Fruit fly (Drosophila melanogaster) whole organism, embryonic: Measurements from ENCODE around the gene Phb1.
A peak's percentile ranks its signal among the peaks of the same experiment; 100 is the strongest.

Source experiments
- Abd-B ChIP-seq: fragments of 200-800 bp; sonication (Bioruptor generic); optimal IDR thresholded peaks from 2 replicates; lab custom pipeline; 2018; ENCODE audit warnings: missing biosample characterization, mild to moderate bottlenecking, missing genetic modification characterization, moderate library complexity
- BEAF-32 ChIP-seq: fragments of 200-800 bp; sonication (Bioruptor generic); optimal IDR thresholded peaks from 3 replicates; lab custom pipeline; 2017; ENCODE audit warnings: missing biosample characterization, missing genetic modification characterization, mild to moderate bottlenecking, moderate library complexity, missing genetic modification reagents
- CG10274 ChIP-seq: fragments of 200-800 bp; sonication (Bioruptor generic); optimal IDR thresholded peaks from 3 replicates; lab custom pipeline; 2017; ENCODE audit warnings: missing biosample characterization, mild to moderate bottlenecking, missing genetic modification characterization
- CG10654 ChIP-seq: fragments of 200-800 bp; sonication (Bioruptor generic); optimal IDR thresholded peaks from 2 replicates; lab custom pipeline; 2016; ENCODE audit warnings: missing biosample characterization, missing genetic modification characterization
- CG11085 ChIP-seq: fragments of 200-800 bp; sonication (Bioruptor generic); IDR thresholded peaks from 2 replicates; pipeline ENCODE4 v1.3.6; 2022; ENCODE audit warnings: missing biosample characterization, missing genetic modification characterization
- CG11723 ChIP-seq: fragments of 200-800 bp; sonication (Bioruptor generic); optimal IDR thresholded peaks from 2 replicates; lab custom pipeline; 2017; ENCODE audit warnings: missing biosample characterization, mild to moderate bottlenecking, missing genetic modification characterization
- CG15269 ChIP-seq: fragments of 200-800 bp; sonication (Bioruptor generic); optimal IDR thresholded peaks from 2 replicates; lab custom pipeline; 2018; ENCODE audit warnings: missing biosample characterization, mild to moderate bottlenecking, missing genetic modification characterization, moderate library complexity
- CG17912 ChIP-seq: fragments of 200-800 bp; sonication (Bioruptor generic); optimal IDR thresholded peaks from 2 replicates; lab custom pipeline; 2018; ENCODE audit warnings: missing biosample characterization, mild to moderate bottlenecking, missing genetic modification characterization
- CG2116 ChIP-seq: fragments of 200-800 bp; sonication (Bioruptor generic); optimal IDR thresholded peaks from 3 replicates; lab custom pipeline; 2018; ENCODE audit warnings: missing biosample characterization, mild to moderate bottlenecking, missing genetic modification characterization
- CG31365 ChIP-seq: fragments of 200-800 bp; sonication (Bioruptor generic); optimal IDR thresholded peaks from 2 replicates; lab custom pipeline; 2018; ENCODE audit warnings: missing biosample characterization, mild to moderate bottlenecking, missing genetic modification characterization
- CG3163 ChIP-seq: fragments of 200-800 bp; sonication (Bioruptor generic); optimal IDR thresholded peaks from 3 replicates; lab custom pipeline; 2016; ENCODE audit warnings: missing biosample characterization, missing genetic modification characterization
- CG3281 ChIP-seq: fragments of 200-800 bp; sonication (Bioruptor generic); optimal IDR thresholded peaks from 3 replicates; lab custom pipeline; 2017; ENCODE audit warnings: missing biosample characterization, mild to moderate bottlenecking, missing genetic modification characterization
- CG34422 ChIP-seq: fragments of 200-800 bp; sonication (Bioruptor generic); IDR thresholded peaks from 3 replicates; pipeline ENCODE4 v1.3.6; 2022; ENCODE audit warnings: missing biosample characterization, missing genetic modification characterization
- CG4617 ChIP-seq: fragments of 200-800 bp; sonication (Bioruptor generic); optimal IDR thresholded peaks from 3 replicates; lab custom pipeline; 2016; ENCODE audit warnings: missing biosample characterization, missing genetic modification characterization, borderline replicate concordance
- CG6272 ChIP-seq: fragments of 200-800 bp; sonication (Bioruptor generic); IDR thresholded peaks from 2 replicates; pipeline ENCODE4 v1.3.6; 2022; ENCODE audit warnings: missing biosample characterization, missing genetic modification characterization
- CG6765 ChIP-seq: fragments of 200-800 bp; sonication (Bioruptor generic); optimal IDR thresholded peaks from 3 replicates; lab custom pipeline; 2017; ENCODE audit warnings: missing biosample characterization, mild to moderate bottlenecking, missing genetic modification characterization
- CG7372 ChIP-seq: fragments of 200-800 bp; sonication (Bioruptor generic); IDR thresholded peaks from 2 replicates; pipeline ENCODE4 v1.3.6; 2022; ENCODE audit warnings: missing biosample characterization, missing genetic modification characterization
- CG8478 ChIP-seq: fragments of >200 bp; optimal IDR thresholded peaks from 2 replicates; lab custom pipeline; 2018
- CG9797 ChIP-seq: fragments of 200-800 bp; sonication (Bioruptor generic); optimal IDR thresholded peaks from 3 replicates; lab custom pipeline; 2018; ENCODE audit warnings: missing biosample characterization, mild to moderate bottlenecking, missing genetic modification characterization
- Dip2 ChIP-seq: fragments of 200-800 bp; sonication (Bioruptor generic); IDR thresholded peaks from 2 replicates; pipeline ENCODE4 v1.3.6; 2022; ENCODE audit warnings: missing biosample characterization, missing genetic modification characterization
- HHEX ChIP-seq: fragments of 200-800 bp; sonication (Bioruptor generic); optimal IDR thresholded peaks from 3 replicates; lab custom pipeline; 2017; ENCODE audit warnings: missing biosample characterization, mild to moderate bottlenecking, missing genetic modification characterization, missing genetic modification reagents
- Hey ChIP-seq: fragments of 200-800 bp; sonication (Bioruptor generic); optimal IDR thresholded peaks from 3 replicates; lab custom pipeline; 2018; ENCODE audit warnings: missing biosample characterization, mild to moderate bottlenecking, missing genetic modification characterization
- HmgZ ChIP-seq: fragments of 200-800 bp; sonication (Bioruptor generic); optimal IDR thresholded peaks from 2 replicates; lab custom pipeline; 2018; ENCODE audit warnings: missing biosample characterization, mild to moderate bottlenecking, missing genetic modification characterization
- Hr39 ChIP-seq: fragments of >200 bp; optimal IDR thresholded peaks from 2 replicates; lab custom pipeline; 2017
- Hr51 ChIP-seq, 2 experiments: fragments of 200-800 bp; sonication (Bioruptor generic); optimal IDR thresholded peaks; 2 replicates in 1 of 2; 3 replicates in 1 of 2; lab custom pipeline; 2016 to 2018; ENCODE audit warnings: missing biosample characterization in 2 of 2, missing genetic modification characterization in 2 of 2, mild to moderate bottlenecking in 1 of 2, moderate library complexity in 1 of 2
- NfI ChIP-seq: fragments of 200-800 bp; sonication (Bioruptor generic); optimal IDR thresholded peaks from 3 replicates; lab custom pipeline; 2018; ENCODE audit warnings: missing biosample characterization, mild to moderate bottlenecking, missing genetic modification characterization, moderate library complexity
- Oaz ChIP-seq: fragments of 200-800 bp; sonication (Bioruptor generic); IDR thresholded peaks from 2 replicates; pipeline ENCODE4 v1.3.6; 2022; ENCODE audit warnings: missing biosample characterization, missing genetic modification characterization
- Oli ChIP-seq: fragments of 200-800 bp; sonication (Bioruptor generic); optimal IDR thresholded peaks from 2 replicates; lab custom pipeline; 2018; ENCODE audit warnings: missing biosample characterization, mild to moderate bottlenecking, missing genetic modification characterization, moderate library complexity
- Sox100B ChIP-seq: fragments of 200-800 bp; sonication (Bioruptor generic); optimal IDR thresholded peaks from 3 replicates; lab custom pipeline; 2018; ENCODE audit warnings: missing biosample characterization, mild to moderate bottlenecking, missing genetic modification characterization
- ac ChIP-seq: fragments of 200-800 bp; sonication (Bioruptor generic); optimal IDR thresholded peaks from 3 replicates; lab custom pipeline; 2017; ENCODE audit warnings: missing biosample characterization, mild to moderate bottlenecking, missing genetic modification characterization
- ash1 ChIP-seq: fragments of 200-800 bp; sonication (Bioruptor generic); optimal IDR thresholded peaks from 2 replicates; lab custom pipeline; 2018; ENCODE audit warnings: missing biosample characterization, mild to moderate bottlenecking, missing genetic modification characterization
- cas ChIP-seq: fragments of 200-800 bp; sonication (Bioruptor generic); IDR thresholded peaks from 2 replicates; pipeline ENCODE4 v1.3.6; 2022; ENCODE audit warnings: missing biosample characterization, missing genetic modification characterization
- cg ChIP-seq: fragments of 200-800 bp; sonication (Bioruptor generic); optimal IDR thresholded peaks from 3 replicates; lab custom pipeline; 2019; ENCODE audit warnings: missing biosample characterization, mild to moderate bottlenecking, missing genetic modification characterization, moderate library complexity
- da ChIP-seq: fragments of 200-800 bp; sonication (Bioruptor generic); optimal IDR thresholded peaks from 2 replicates; lab custom pipeline; 2016; ENCODE audit warnings: missing biosample characterization, missing genetic modification characterization
- dati ChIP-seq: fragments of 200-800 bp; sonication (Bioruptor generic); IDR thresholded peaks from 2 replicates; pipeline ENCODE4 v1.3.6; 2022; ENCODE audit warnings: missing biosample characterization, missing genetic modification characterization
- dm ChIP-seq: fragments of 200-800 bp; sonication (Bioruptor generic); optimal IDR thresholded peaks from 3 replicates; lab custom pipeline; 2016; ENCODE audit warnings: missing biosample characterization, missing genetic modification characterization
- ftz-f1 ChIP-seq: fragments of 200-800 bp; sonication (Bioruptor generic); optimal IDR thresholded peaks from 2 replicates; lab custom pipeline; 2016; ENCODE audit warnings: missing biosample characterization, missing genetic modification characterization
- grau ChIP-seq: fragments of 200-800 bp; optimal IDR thresholded peaks from 3 replicates; lab custom pipeline; 2019; ENCODE audit warnings: missing biosample characterization, mild to moderate bottlenecking, missing genetic modification characterization, moderate library complexity
- grn ChIP-seq: fragments of 200-800 bp; sonication (Bioruptor generic); optimal IDR thresholded peaks from 3 replicates; lab custom pipeline; 2017; ENCODE audit warnings: missing biosample characterization, missing genetic modification characterization
- hb ChIP-seq: fragments of 200-800 bp; sonication (Bioruptor generic); IDR thresholded peaks from 3 replicates; pipeline ENCODE4 v1.3.6; 2022; ENCODE audit warnings: missing biosample characterization, missing genetic modification characterization; ENCODE audit not compliant: partially characterized antibody
- hkb ChIP-seq, 2 experiments: fragments of 200-800 bp in 1 of 2; fragments of >200 bp in 1 of 2; sonication (Bioruptor generic) in 1 of 2; IDR thresholded peaks in 1 of 2; optimal IDR thresholded peaks in 1 of 2; 2 replicates each; pipeline versions ENCODE4 v1.3.6 to Lab custom; 2017 to 2022; ENCODE audit warnings: missing biosample characterization in 1 of 2, missing genetic modification characterization in 1 of 2
- knrl ChIP-seq: fragments of 200-800 bp; sonication (Bioruptor generic); IDR thresholded peaks from 3 replicates; pipeline ENCODE4 v1.3.6; 2022; ENCODE audit warnings: missing biosample characterization, missing genetic modification characterization; ENCODE audit not compliant: partially characterized antibody
- odd ChIP-seq: fragments of 200-800 bp; sonication (Bioruptor generic); optimal IDR thresholded peaks from 2 replicates; lab custom pipeline; 2017; ENCODE audit warnings: missing biosample characterization, mild to moderate bottlenecking, missing genetic modification characterization
- pho ChIP-seq: fragments of 200-800 bp; sonication (Bioruptor generic); optimal IDR thresholded peaks from 2 replicates; lab custom pipeline; 2016; ENCODE audit warnings: missing biosample characterization, missing genetic modification characterization
- sc ChIP-seq, 3 experiments: fragments of >200 bp in 2 of 3; fragments of 200-800 bp in 1 of 3; sonication (Bioruptor generic) in 1 of 3; optimal IDR thresholded peaks; 2 replicates in 2 of 3; 3 replicates in 1 of 3; lab custom pipeline; 2017; ENCODE audit warnings: mild to moderate bottlenecking in 1 of 3, missing biosample characterization in 1 of 3, missing genetic modification characterization in 1 of 3, missing genetic modification reagents in 1 of 3
- sens-2 ChIP-seq: fragments of 200-800 bp; sonication (Bioruptor generic); IDR thresholded peaks from 2 replicates; pipeline ENCODE4 v1.3.6; 2022; ENCODE audit warnings: missing biosample characterization, missing genetic modification characterization
- sug ChIP-seq: fragments of 200-800 bp; optimal IDR thresholded peaks from 2 replicates; lab custom pipeline; 2019; ENCODE audit warnings: missing biosample characterization, mild to moderate bottlenecking, missing genetic modification characterization, moderate library complexity
- tap ChIP-seq: fragments of 200-800 bp; optimal IDR thresholded peaks from 3 replicates; lab custom pipeline; 2019; ENCODE audit warnings: missing biosample characterization, mild to moderate bottlenecking, missing genetic modification characterization, moderate library complexity
- trem ChIP-seq: fragments of 200-800 bp; optimal IDR thresholded peaks from 3 replicates; lab custom pipeline; 2019; ENCODE audit warnings: missing biosample characterization, mild to moderate bottlenecking, missing genetic modification characterization, moderate library complexity
- unc-4 ChIP-seq: fragments of 200-800 bp; sonication (Bioruptor generic); IDR thresholded peaks from 2 replicates; pipeline ENCODE4 v1.3.6; 2022; ENCODE audit warnings: missing biosample characterization, missing genetic modification characterization; ENCODE audit not compliant: partially characterized antibody
- wdn ChIP-seq: fragments of 200-800 bp; sonication (Bioruptor generic); IDR thresholded peaks from 2 replicates; pipeline ENCODE4 v1.3.6; 2022; ENCODE audit warnings: missing biosample characterization, missing genetic modification characterization

The Phb1 gene

DNA sequence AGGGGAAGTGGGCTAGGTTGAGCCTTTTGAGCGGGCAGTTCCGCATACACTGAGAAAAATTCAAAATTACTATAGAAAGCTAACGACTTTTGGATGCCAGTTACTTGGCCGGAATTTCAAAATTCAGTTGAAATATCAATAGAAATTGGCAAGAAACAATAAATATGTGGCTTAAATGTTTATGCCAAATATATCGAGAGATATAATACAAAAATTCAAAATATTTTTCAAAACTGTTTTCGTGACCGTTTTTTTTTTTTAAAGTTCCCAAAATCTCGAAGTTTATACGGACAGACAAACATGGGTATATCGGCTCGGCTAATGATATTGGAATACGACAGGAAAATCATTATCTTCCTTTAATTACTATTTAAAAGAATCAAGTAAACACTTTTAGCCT, 2.7 kb downstream of the Phb1 start (continued):
- no peak for TF ChIP-seq CG3163 (GFP tag; lab: Kevin White, UChicago)
- no peak for TF ChIP-seq odd (GFP tag; lab: Kevin White, UChicago)
- no peak for TF ChIP-seq CG7372
- TF ChIP-seq CG10654 (GFP tag; lab: Kevin White, UChicago), result no peak
- peak; percentile 16 for TF ChIP-seq CG2116
- no peak for TF ChIP-seq unc-4 (GFP tag; lab: Robert Waterston, UW)
- TF ChIP-seq grn (GFP tag; lab: Kevin White, UChicago), result no peak
- TF ChIP-seq CG6272 (GFP tag; lab: Robert Waterston, UW), result no peak
- peak; percentile 34 for TF ChIP-seq HHEX (GFP tag; lab: Kevin White, UChicago)
- no peak for TF ChIP-seq tap (tag; lab: Kevin White, UChicago)
- no peak for TF ChIP-seq knrl (GFP tag; lab: Robert Waterston, UW)
- peak in 1 of 2 experiments; percentile 50 for TF ChIP-seq Hr51 (GFP tag; optimal IDR thresholded peaks at IDR 0.05; lab: Kevin White, UChicago)
- TF ChIP-seq Oli (tag; lab: Kevin White, UChicago), result peak; percentile 52
- TF ChIP-seq CG15269 (tag; lab: Kevin White, UChicago), result peak; percentile 54
- TF ChIP-seq CG9797 (GFP tag; lab: Kevin White, UChicago), result no peak
- no peak for TF ChIP-seq CG11085 (GFP tag; lab: Robert Waterston, UW)
- TF ChIP-seq sc (optimal IDR thresholded peaks at IDR 0.05; lab: Kevin White, UChicago), result no peak
- no peak for TF ChIP-seq sc (GFP tag; optimal IDR thresholded peaks at IDR 0.05; lab: Kevin White, UChicago)
- peak; percentile 38; the same call in 1 of the 3 replicates for TF ChIP-seq CG34422 (GFP tag; lab: Robert Waterston, UW)
- no peak for TF ChIP-seq hkb (optimal IDR thresholded peaks at IDR 0.05; lab: Kevin White, UChicago)
- TF ChIP-seq hkb (GFP tag; IDR thresholded peaks at IDR 0.05; lab: Robert Waterston, UW), result peak; percentile 17; the same call in 1 of the 2 replicates
- no peak for TF ChIP-seq trem
- no peak for TF ChIP-seq Oaz (GFP tag; lab: Robert Waterston, UW)
- TF ChIP-seq ac (GFP tag; lab: Kevin White, UChicago), result no peak
- TF ChIP-seq NfI, result no peak
- no peak for TF ChIP-seq grau (tag; lab: Kevin White, UChicago)
- no peak for TF ChIP-seq ash1
- no peak for TF ChIP-seq hb (GFP tag; lab: Robert Waterston, UW)
- TF ChIP-seq cg (GFP tag; lab: Kevin White, UChicago), result no peak
- TF ChIP-seq Dip2 (GFP tag; lab: Robert Waterston, UW), result no peak
- no peak for TF ChIP-seq cas (GFP tag; lab: Robert Waterston, UW)
- no peak for TF ChIP-seq dm (GFP tag; lab: Kevin White, UChicago)
- TF ChIP-seq CG3281 (GFP tag; lab: Kevin White, UChicago), result peak; percentile 55
- TF ChIP-seq HmgZ, result no peak
- peak; percentile 35 for TF ChIP-seq pho (GFP tag; lab: Kevin White, UChicago)
- no peak for TF ChIP-seq sug (tag; lab: Kevin White, UChicago)
- no peak for TF ChIP-seq sens-2 (GFP tag; lab: Robert Waterston, UW)
- TF ChIP-seq Abd-B (GFP tag; lab: Kevin White, UChicago), result peak; percentile 0
- TF ChIP-seq Hey (tag; lab: Kevin White, UChicago), result no peak
- no peak for TF ChIP-seq Sox100B (GFP tag; lab: Kevin White, UChicago)
- TF ChIP-seq wdn (GFP tag; lab: Robert Waterston, UW), result no peak
- no peak for TF ChIP-seq da (GFP tag; lab: Kevin White, UChicago)
- TF ChIP-seq CG4617 (GFP tag; lab: Kevin White, UChicago), result no peak
- TF ChIP-seq CG10274, result peak; percentile 3
- TF ChIP-seq Hr39 (lab: Kevin White, UChicago), result no peak
- no peak for TF ChIP-seq CG31365 (tag; lab: Kevin White, UChicago)
- no peak for TF ChIP-seq dati (GFP tag; lab: Robert Waterston, UW)
- no peak for TF ChIP-seq CG17912
- TF ChIP-seq BEAF-32 (GFP tag; lab: Kevin White, UChicago), result no peak
- no peak for TF ChIP-seq CG8478
- no peak for TF ChIP-seq ftz-f1 (GFP tag; lab: Kevin White, UChicago)
- peak; percentile 5 for TF ChIP-seq CG11723 (GFP tag; lab: Kevin White, UChicago)
- TF ChIP-seq CG6765 (GFP tag; lab: Kevin White, UChicago), result no peak
